Fruit fly (Drosophila melanogaster): ENCODE results near the gene CG17141.

The CG17141 gene

dm6 chr3R:22793953-22794352 is 46.6 kb upstream of the CG17141 start (continued):
- no peak for TF ChIP-seq ewg (GFP tag; optimal IDR thresholded peaks at IDR 0.05)
- no peak for TF ChIP-seq CG8388 (GFP tag; optimal IDR thresholded peaks at IDR 0.05)
- TF ChIP-seq cad (GFP tag; optimal IDR thresholded peaks at IDR 0.05) = peak; percentile 97
- TF ChIP-seq peb (GFP tag; IDR thresholded peaks at IDR 0.05) = no peak
- no peak for TF ChIP-seq CG10431 (GFP tag; optimal IDR thresholded peaks at IDR 0.05)
- TF ChIP-seq D19B (GFP tag; optimal IDR thresholded peaks at IDR 0.05) = no peak
- TF ChIP-seq ems (GFP tag; optimal IDR thresholded peaks at IDR 0.05) = no peak
- TF ChIP-seq CG13296 (GFP tag; optimal IDR thresholded peaks at IDR 0.05) = no peak
- TF ChIP-seq nmo (GFP tag; optimal IDR thresholded peaks at IDR 0.05) = peak; percentile 55
- no peak for TF ChIP-seq kay (GFP tag; optimal IDR thresholded peaks at IDR 0.05)
- TF ChIP-seq Optix (GFP tag; IDR thresholded peaks at IDR 0.05) = no peak
- no peak for TF ChIP-seq CG14050 (GFP tag; IDR thresholded peaks at IDR 0.05)
- TF ChIP-seq p53 (GFP tag; optimal IDR thresholded peaks at IDR 0.05) = no peak
- TF ChIP-seq nerfin-2 (GFP tag; IDR thresholded peaks at IDR 0.05; ENCODE audit: partially characterized antibody) = 0 out of 2 replicates have a peak, but pooled peaks have one; percentile 51
- no peak for TF ChIP-seq CG1792 (GFP tag; optimal IDR thresholded peaks at IDR 0.05)
- no peak for TF ChIP-seq CG12071 (GFP tag; optimal IDR thresholded peaks at IDR 0.05)
- peak; percentile 73 for TF ChIP-seq Bgb (GFP tag; IDR thresholded peaks at IDR 0.05; ENCODE audit: partially characterized antibody)
- peak; percentile 71; the same call in 1 of the 3 replicates for TF ChIP-seq CG6791 (GFP tag; IDR thresholded peaks at IDR 0.05; ENCODE audit: partially characterized antibody)
- TF ChIP-seq CG4730 (GFP tag; IDR thresholded peaks at IDR 0.05) = no peak
- TF ChIP-seq CG11560 (tag; IDR thresholded peaks at IDR 0.05) = no peak
- TF ChIP-seq CG12299 (tag; optimal IDR thresholded peaks at IDR 0.05) = no peak
- no peak for TF ChIP-seq Lim3 (GFP tag; IDR thresholded peaks at IDR 0.05)
- no peak; the same call in 2 of the 3 replicates for TF ChIP-seq CG14860 (GFP tag; IDR thresholded peaks at IDR 0.05; ENCODE audit: partially characterized antibody)
- TF ChIP-seq rib (GFP tag; IDR thresholded peaks at IDR 0.05) = no peak
- no peak for TF ChIP-seq run (tag; optimal IDR thresholded peaks at IDR 0.05)
- peak; percentile 1 for TF ChIP-seq Jarid2 (GFP tag; optimal IDR thresholded peaks at IDR 0.05)
- no peak for TF ChIP-seq cg (GFP tag; optimal IDR thresholded peaks at IDR 0.05)
- TF ChIP-seq CG3163 (GFP tag; optimal IDR thresholded peaks at IDR 0.05) = no peak
- TF ChIP-seq nau (GFP tag; optimal IDR thresholded peaks at IDR 0.05) = no peak
- no peak for TF ChIP-seq CG13287 (GFP tag; IDR thresholded peaks at IDR 0.05; ENCODE audit: partially characterized antibody)
- TF ChIP-seq gsb (GFP tag; IDR thresholded peaks at IDR 0.05) = no peak
- no peak for TF ChIP-seq NC2β (GFP tag; optimal IDR thresholded peaks at IDR 0.05)
- no peak for TF ChIP-seq CG7928 (GFP tag; optimal IDR thresholded peaks at IDR 0.05)
- TF ChIP-seq gt (GFP tag; IDR thresholded peaks at IDR 0.05) = no peak
- no peak for TF ChIP-seq Oaz (GFP tag; IDR thresholded peaks at IDR 0.05)
- TF ChIP-seq E2f1 (GFP tag; IDR thresholded peaks at IDR 0.05) = no peak
- no peak for TF ChIP-seq bab2 (GFP tag; optimal IDR thresholded peaks at IDR 0.05)
- TF ChIP-seq ftz-f1 (GFP tag; optimal IDR thresholded peaks at IDR 0.05) = no peak
- TF ChIP-seq mld (GFP tag; IDR thresholded peaks at IDR 0.05; ENCODE audit: partially characterized antibody) = no peak
- no peak for TF ChIP-seq pros (GFP tag; optimal IDR thresholded peaks at IDR 0.05)
- no peak for TF ChIP-seq schlank (tag; optimal IDR thresholded peaks at IDR 0.05)
- TF ChIP-seq HmgZ (tag; optimal IDR thresholded peaks at IDR 0.05) = peak; percentile 30
- peak; percentile 62; the same call in 1 of the 2 replicates for TF ChIP-seq inv (GFP tag; IDR thresholded peaks at IDR 0.05; ENCODE audit: partially characterized antibody)
- no peak for TF ChIP-seq sc (optimal IDR thresholded peaks at IDR 0.05)
- no peak for TF ChIP-seq sc (GFP tag; optimal IDR thresholded peaks at IDR 0.05)
- TF ChIP-seq CG18262 (tag; optimal IDR thresholded peaks at IDR 0.05) = no peak
- no peak for TF ChIP-seq Pdp1 (GFP tag; optimal IDR thresholded peaks at IDR 0.05)
- TF ChIP-seq cwo (GFP tag; optimal IDR thresholded peaks at IDR 0.05) = no peak
- no peak for TF ChIP-seq CG33213 (GFP tag; optimal IDR thresholded peaks at IDR 0.05)
- TF ChIP-seq E2f2 (GFP tag; IDR thresholded peaks at IDR 0.05) = no peak
- TF ChIP-seq chinmo (GFP tag; IDR thresholded peaks at IDR 0.05; ENCODE audit: partially characterized antibody) = 0 out of 4 replicates have a peak, but pooled peaks have one; percentile 43
